Worm (Caenorhabditis elegans): ENCODE measurements around the gene mltn-9.

DNA sequence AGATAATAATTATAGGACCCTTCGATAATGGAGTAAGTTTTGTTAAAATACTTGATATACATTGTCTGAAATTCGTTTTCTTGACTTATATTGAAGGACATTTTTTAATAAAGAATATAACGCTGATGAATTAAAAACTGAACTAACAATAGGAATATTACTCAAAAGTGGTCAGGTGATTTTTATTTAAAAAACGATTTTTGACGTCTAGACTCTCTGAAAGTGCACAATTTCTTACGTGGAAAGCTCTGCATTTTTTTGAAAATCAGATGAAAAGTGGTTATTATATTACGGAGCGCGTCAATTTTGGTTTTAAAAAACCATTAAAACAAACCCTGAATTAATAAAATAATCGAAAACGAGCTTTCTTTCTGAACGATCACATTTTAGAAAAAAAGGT, 20.9 kb downstream of the mltn-9 start, which contains the start of gene sre-13:
- TF ChIP-seq hmg-4 (GFP tag; optimal IDR thresholded peaks at IDR 0.05): no peak
- TF ChIP-seq ama-1 (optimal IDR thresholded peaks at IDR 0.05): no peak
- no peak for TF ChIP-seq hnd-1 (tag; optimal IDR thresholded peaks at IDR 0.05)
